Worm (Caenorhabditis elegans): Measurements from ENCODE around the gene W10C4.1.

- TF ChIP-seq ztf-29 (GFP tag; IDR thresholded peaks at IDR 0.05) (no peak), klf-2 (GFP tag; conservative IDR thresholded peaks at IDR 0.05) (no peak), flt-1 (GFP tag; IDR thresholded peaks at IDR 0.05) (no peak), T22C8.4 (GFP tag; IDR thresholded peaks at IDR 0.05) (no peak), cog-1 (tag; optimal IDR thresholded peaks at IDR 0.05) (no peak), med-1 (GFP tag; optimal IDR thresholded peaks at IDR 0.05; ENCODE audit: insufficient read depth) (no peak), tab-1 (GFP tag; IDR thresholded peaks at IDR 0.05) (no peak)
These were observed at the start of gene W10C4.1 for ce11 chrIII:207023-207422.

All from whole organism, midembryonic.